Worm (Caenorhabditis elegans) whole organism, L3 larva: ENCODE measurements around the gene cyk-3.

ENCODE experiments used
- R02D3.7 ChIP-seq: fragments of 150-350 bp; optimal IDR thresholded peaks from 2 replicates; lab custom pipeline; 2014; ENCODE audit warnings: missing biosample characterization, missing genetic modification characterization
- ZK546.5 ChIP-seq: sonication (generic microtip); optimal IDR thresholded peaks from 2 replicates; lab custom pipeline; 2017; ENCODE audit warnings: missing biosample characterization, missing genetic modification characterization
- aly-2 ChIP-seq: fragments of 150-350 bp; optimal IDR thresholded peaks from 2 replicates; lab custom pipeline; 2014; ENCODE audit warnings: missing biosample characterization, missing genetic modification characterization
- ceh-16 ChIP-seq: sonication (generic microtip); optimal IDR thresholded peaks from 2 replicates; lab custom pipeline; 2017; ENCODE audit warnings: missing biosample characterization, missing genetic modification characterization
- ceh-82 ChIP-seq: fragments of 150-350 bp; optimal IDR thresholded peaks from 2 replicates; lab custom pipeline; 2014; ENCODE audit warnings: missing biosample characterization, missing genetic modification characterization
- daf-12 ChIP-seq: fragments of 150-350 bp; optimal IDR thresholded peaks from 2 replicates; lab custom pipeline; 2014; ENCODE audit warnings: missing biosample characterization, missing genetic modification reagents, missing genetic modification characterization
- egl-27 ChIP-seq: sonication (generic microtip); optimal IDR thresholded peaks from 4 replicates; lab custom pipeline; 2017; ENCODE audit warnings: missing biosample characterization, missing genetic modification reagents, missing genetic modification characterization
- egl-5 ChIP-seq: fragments of 150-350 bp; optimal IDR thresholded peaks from 2 replicates; lab custom pipeline; 2017; ENCODE audit warnings: missing biosample characterization, missing genetic modification reagents, missing genetic modification characterization, inconsistent platforms
- elt-1 ChIP-seq: fragments of 150-350 bp; optimal IDR thresholded peaks from 2 replicates; lab custom pipeline; 2014; ENCODE audit warnings: missing biosample characterization, missing genetic modification characterization
- elt-2 ChIP-seq: sonication (generic microtip); optimal IDR thresholded peaks from 2 replicates; lab custom pipeline; 2016; ENCODE audit warnings: missing genetic modification reagents, mild to moderate bottlenecking, missing genetic modification characterization, missing compliant biosample characterization
- elt-3 ChIP-seq, 3 experiments: fragments of 150-350 bp in 1 of 3; sonication (generic microtip) in 2 of 3; optimal IDR thresholded peaks; 2 replicates in 2 of 3; 4 replicates in 1 of 3; lab custom pipeline; 2014 to 2017; ENCODE audit warnings: missing biosample characterization in 3 of 3, missing genetic modification characterization in 3 of 3
- eor-1 ChIP-seq, 2 experiments: fragments of 150-350 bp; optimal IDR thresholded peaks; 2 replicates each; lab custom pipeline; 2014 to 2018; ENCODE audit warnings: missing biosample characterization in 2 of 2, missing genetic modification characterization in 2 of 2
- fkh-10 ChIP-seq: sonication (generic microtip); optimal IDR thresholded peaks from 2 replicates; lab custom pipeline; 2017; ENCODE audit warnings: missing biosample characterization, missing genetic modification reagents, missing genetic modification characterization
- fkh-2 ChIP-seq: fragments of 150-350 bp; optimal IDR thresholded peaks from 2 replicates; lab custom pipeline; 2014; ENCODE audit warnings: missing biosample characterization, missing genetic modification reagents, missing genetic modification characterization
- fos-1 ChIP-seq: fragments of 150-350 bp; optimal IDR thresholded peaks from 2 replicates; lab custom pipeline; 2014; ENCODE audit warnings: missing biosample characterization, missing genetic modification characterization
- hmg-11 ChIP-seq: sonication (generic microtip); optimal IDR thresholded peaks from 2 replicates; lab custom pipeline; 2016; ENCODE audit warnings: missing genetic modification characterization, missing compliant biosample characterization
- jun-1 ChIP-seq: fragments of 150-350 bp; optimal IDR thresholded peaks from 2 replicates; lab custom pipeline; 2014; ENCODE audit warnings: missing biosample characterization, missing genetic modification reagents, missing genetic modification characterization
- lin-15B ChIP-seq: fragments of 150-350 bp; optimal IDR thresholded peaks from 2 replicates; lab custom pipeline; 2014; ENCODE audit warnings: missing biosample characterization, missing genetic modification characterization
- lin-39 ChIP-seq: fragments of 150-350 bp; optimal IDR thresholded peaks from 2 replicates; lab custom pipeline; 2018; ENCODE audit warnings: missing biosample characterization, missing genetic modification reagents, missing genetic modification characterization
- lsy-12 ChIP-seq: sonication (generic microtip); optimal IDR thresholded peaks from 2 replicates; lab custom pipeline; 2016; ENCODE audit warnings: mild to moderate bottlenecking, missing genetic modification characterization, missing compliant biosample characterization
- mdl-1 ChIP-seq: fragments of 150-350 bp; optimal IDR thresholded peaks from 2 replicates; lab custom pipeline; 2014; ENCODE audit warnings: missing biosample characterization, missing genetic modification characterization
- nfya-1 ChIP-seq: sonication (generic microtip); optimal IDR thresholded peaks from 2 replicates; lab custom pipeline; 2017; ENCODE audit warnings: missing genetic modification characterization, mild to moderate bottlenecking, missing compliant biosample characterization, antibody characterized with exemption, moderate library complexity; ENCODE audit not compliant: insufficient read depth
- nhr-237 ChIP-seq: fragments of 150-350 bp; optimal IDR thresholded peaks from 2 replicates; lab custom pipeline; 2014; ENCODE audit warnings: missing biosample characterization, missing genetic modification characterization
- nhr-25 ChIP-seq: sonication (generic microtip); optimal IDR thresholded peaks from 2 replicates; lab custom pipeline; 2017; ENCODE audit warnings: missing biosample characterization, missing genetic modification characterization
- nhr-28 ChIP-seq: fragments of 150-350 bp; optimal IDR thresholded peaks from 2 replicates; lab custom pipeline; 2014; ENCODE audit warnings: missing biosample characterization, missing genetic modification characterization
- nhr-43 ChIP-seq: sonication (generic microtip); optimal IDR thresholded peaks from 2 replicates; lab custom pipeline; 2016; ENCODE audit warnings: mild to moderate bottlenecking, missing genetic modification characterization, missing compliant biosample characterization; ENCODE audit not compliant: poor library complexity, severe bottlenecking
- nhr-67 ChIP-seq: fragments of 150-350 bp; optimal IDR thresholded peaks from 2 replicates; lab custom pipeline; 2014; ENCODE audit warnings: missing biosample characterization, missing genetic modification characterization
- nhr-77 ChIP-seq: fragments of 150-350 bp; optimal IDR thresholded peaks from 2 replicates; lab custom pipeline; 2014; ENCODE audit warnings: missing biosample characterization, missing genetic modification characterization
- pha-4 ChIP-seq: fragments of 150-350 bp; optimal IDR thresholded peaks from 2 replicates; lab custom pipeline; 2014; ENCODE audit warnings: missing biosample characterization, missing genetic modification reagents, missing genetic modification characterization
- pqm-1 ChIP-seq: fragments of 150-350 bp; optimal IDR thresholded peaks from 2 replicates; lab custom pipeline; 2017; ENCODE audit warnings: missing biosample characterization, missing genetic modification characterization, inconsistent platforms
- sea-2 ChIP-seq: fragments of 150-350 bp; sonication (generic microtip); optimal IDR thresholded peaks from 4 replicates; lab custom pipeline; 2014; ENCODE audit warnings: missing biosample characterization, missing genetic modification reagents, missing genetic modification characterization
- skn-1 ChIP-seq: fragments of 150-350 bp; optimal IDR thresholded peaks from 2 replicates; lab custom pipeline; 2014; ENCODE audit warnings: missing biosample characterization, missing genetic modification characterization
- snpc-4 ChIP-seq: fragments of 150-350 bp; optimal IDR thresholded peaks from 2 replicates; lab custom pipeline; 2014; ENCODE audit warnings: missing biosample characterization, missing genetic modification characterization
- tbx-2 ChIP-seq: sonication (generic microtip); optimal IDR thresholded peaks from 2 replicates; lab custom pipeline; 2016; ENCODE audit warnings: mild to moderate bottlenecking, missing genetic modification characterization, missing compliant biosample characterization
- unc-39 ChIP-seq: sonication (generic microtip); optimal IDR thresholded peaks from 4 replicates; lab custom pipeline; 2017; ENCODE audit warnings: missing biosample characterization, missing genetic modification characterization
- unc-62 ChIP-seq: fragments of 150-350 bp; sonication (generic microtip); optimal IDR thresholded peaks from 4 replicates; lab custom pipeline; 2014; ENCODE audit warnings: missing biosample characterization, missing genetic modification reagents, missing genetic modification characterization
- zag-1 ChIP-seq: fragments of 150-350 bp; optimal IDR thresholded peaks from 2 replicates; lab custom pipeline; 2014; ENCODE audit warnings: missing biosample characterization, missing genetic modification characterization
- ztf-11 ChIP-seq: fragments of 150-350 bp; optimal IDR thresholded peaks from 2 replicates; lab custom pipeline; 2014; ENCODE audit warnings: missing biosample characterization, missing genetic modification characterization
- ztf-4 ChIP-seq: fragments of 150-350 bp; optimal IDR thresholded peaks from 2 replicates; lab custom pipeline; 2014; ENCODE audit warnings: missing biosample characterization, missing genetic modification characterization

Gene cyk-3

DNA sequence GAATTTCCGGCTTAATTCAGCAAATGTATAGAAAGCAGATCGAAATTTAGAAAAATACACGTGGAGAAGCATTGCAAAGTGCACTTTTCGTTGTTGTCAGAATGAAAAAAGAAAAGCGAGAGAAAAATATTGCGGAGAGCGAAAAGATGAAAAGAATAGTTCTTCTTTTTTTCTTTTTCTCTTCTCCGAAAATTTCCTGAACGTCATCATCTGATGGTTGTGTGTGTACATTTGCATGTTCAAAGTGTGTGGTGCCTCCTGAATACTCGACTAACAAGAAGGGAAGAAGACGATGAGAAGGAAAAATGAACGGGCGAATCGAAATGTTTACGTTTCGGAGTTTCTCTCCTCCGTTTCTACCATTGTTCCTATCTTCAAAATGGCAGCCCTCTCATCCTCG, 29.9 kb upstream of the cyk-3 start:
- TF ChIP-seq fkh-10 (GFP tag; lab: Kevin White, UChicago) (no peak), nfya-1 (tag; lab: Kevin White, UChicago) (peak; percentile 21), pha-4 (peak; percentile 38)

ce11 chrIII:5991142-5991930, 28.6 kb upstream of the cyk-3 start, which contains the start of gene T04C9.2:
Gene T04C9.2 (plus strand): TSS chrIII:5991880.
- TF ChIP-seq lin-39 (tag; lab: Kevin White, UChicago), result peak; percentile 85
- TF ChIP-seq daf-12 (tag; lab: Kevin White, UChicago), result no peak
- TF ChIP-seq nhr-25 (tag; lab: Kevin White, UChicago), result no peak
- TF ChIP-seq skn-1 (tag; lab: Kevin White, UChicago), result no peak
- no peak for TF ChIP-seq eor-1 (tag; optimal IDR thresholded peaks at IDR 0.05; lab: Kevin White, UChicago)
- no peak for TF ChIP-seq nhr-77 (tag; lab: Kevin White, UChicago)
- no peak for TF ChIP-seq egl-5 (tag; lab: Kevin White, UChicago)
- TF ChIP-seq nhr-28, result no peak
- no peak for TF ChIP-seq fos-1
- TF ChIP-seq elt-3 (tag; optimal IDR thresholded peaks at IDR 0.05; lab: Kevin White, UChicago), result no peak
- no peak for TF ChIP-seq mdl-1 (tag; lab: Kevin White, UChicago)
- TF ChIP-seq zag-1 (tag; lab: Kevin White, UChicago), result no peak
- no peak for TF ChIP-seq hmg-11 (tag; lab: Kevin White, UChicago)
- no peak for TF ChIP-seq ZK546.5 (tag; lab: Kevin White, UChicago)
- no peak for TF ChIP-seq ceh-16 (tag; lab: Kevin White, UChicago)
- no peak for TF ChIP-seq pha-4
- peak; percentile 23 for TF ChIP-seq nfya-1 (tag; lab: Kevin White, UChicago)
- TF ChIP-seq egl-27 (tag; lab: Kevin White, UChicago), result no peak
- no peak for TF ChIP-seq nhr-43 (tag; lab: Kevin White, UChicago)
- TF ChIP-seq ztf-4, result no peak
- TF ChIP-seq fkh-2 (tag; lab: Kevin White, UChicago), result no peak
- TF ChIP-seq ceh-82 (tag; lab: Kevin White, UChicago), result no peak
- TF ChIP-seq unc-62 (GFP tag; lab: Kevin White, UChicago), result peak; percentile 65
- peak; percentile 80 for TF ChIP-seq elt-1 (tag; lab: Kevin White, UChicago)
- TF ChIP-seq tbx-2 (tag; lab: Kevin White, UChicago), result no peak
- no peak for TF ChIP-seq ztf-11
- TF ChIP-seq elt-2 (tag; lab: Kevin White, UChicago), result peak; percentile 23
- TF ChIP-seq lin-15B (tag; lab: Kevin White, UChicago), result no peak
- TF ChIP-seq pqm-1 (tag; lab: Kevin White, UChicago), result peak; percentile 29
- TF ChIP-seq sea-2 (GFP tag; lab: Kevin White, UChicago), result no peak
- peak; percentile 31 for TF ChIP-seq fkh-10 (GFP tag; lab: Kevin White, UChicago)
- TF ChIP-seq snpc-4 (tag; lab: Kevin White, UChicago), result no peak
- no peak for TF ChIP-seq nhr-237 (tag; lab: Kevin White, UChicago)
- TF ChIP-seq, all 47 proteins: peak for 7

ce11 chrIII:5992043-5992442, 27.9 kb upstream of the cyk-3 start:
- peak; percentile 22 for TF ChIP-seq fkh-10 (GFP tag; lab: Kevin White, UChicago)
- TF ChIP-seq sea-2 (GFP tag; lab: Kevin White, UChicago), result no peak
- TF ChIP-seq, all 47 proteins: peak for 1

ce11 chrIII:5992913-5993312, 27.0 kb upstream of the cyk-3 start, which contains the start of gene T04C9.1:
Gene T04C9.1 (plus strand): TSS chrIII:5993213.
- TF ChIP-seq nhr-237 (tag; lab: Kevin White, UChicago) (no peak), lsy-12 (tag; lab: Kevin White, UChicago) (no peak), mdl-1 (tag; lab: Kevin White, UChicago) (no peak), jun-1 (no peak), R02D3.7 (tag; lab: Kevin White, UChicago) (no peak), ceh-16 (tag; lab: Kevin White, UChicago) (no peak), fkh-2 (tag; lab: Kevin White, UChicago) (no peak), nhr-25 (tag; lab: Kevin White, UChicago) (no peak), nhr-67 (no peak), unc-39 (tag; lab: Kevin White, UChicago) (no peak), ztf-11 (no peak), aly-2 (tag; lab: Kevin White, UChicago) (no peak)
